Worm (Caenorhabditis elegans): ENCODE data around the gene sad-1.

The sad-1 gene

DNA sequence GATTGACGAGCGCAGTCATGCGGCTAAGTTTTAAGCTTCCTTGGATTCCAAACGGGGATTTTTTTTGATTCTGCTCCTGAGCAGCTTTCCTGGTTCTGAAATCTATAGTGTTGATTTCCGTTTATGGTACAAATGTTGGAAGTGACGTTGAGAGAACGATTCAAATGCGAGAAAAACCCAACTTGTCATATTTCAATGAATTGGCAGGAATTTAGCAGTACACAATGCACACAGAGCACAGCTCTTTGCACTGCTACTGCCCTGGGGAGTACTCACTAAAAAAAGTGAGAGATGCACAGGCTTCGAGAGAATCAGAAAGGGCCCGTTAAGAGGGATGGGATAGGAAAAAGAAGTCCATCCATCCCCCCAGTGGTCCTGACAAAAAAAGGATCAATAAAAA, at the start of gene sad-1:
TSS of gene sad-1 (minus strand) at position 101 of the 400 bp plus-strand sequence.
- TF ChIP-seq ceh-13 (GFP tag; optimal IDR thresholded peaks at IDR 0.05) = no peak
- TF ChIP-seq tra-4 (tag; optimal IDR thresholded peaks at IDR 0.05) = no peak
- TF ChIP-seq flt-1 (GFP tag; IDR thresholded peaks at IDR 0.05) = no peak
- no peak for TF ChIP-seq ets-7 (tag; optimal IDR thresholded peaks at IDR 0.05)
- TF ChIP-seq B0310.2 (tag; optimal IDR thresholded peaks at IDR 0.05) = no peak
- no peak for TF ChIP-seq F13C5.2 (tag; optimal IDR thresholded peaks at IDR 0.05)
- no peak for TF ChIP-seq scrt-1 (GFP tag; IDR thresholded peaks at IDR 0.05)
- TF ChIP-seq tbx-11 (GFP tag; IDR thresholded peaks at IDR 0.05) = no peak
- no peak for TF ChIP-seq hmbx-1 (tag; optimal IDR thresholded peaks at IDR 0.05)
- no peak for TF ChIP-seq sea-1 (GFP tag; conservative IDR thresholded peaks at IDR 0.05)
- TF ChIP-seq aly-1 (tag; optimal IDR thresholded peaks at IDR 0.05) = no peak
- no peak for TF ChIP-seq ceh-36 (tag; optimal IDR thresholded peaks at IDR 0.05)

DNA sequence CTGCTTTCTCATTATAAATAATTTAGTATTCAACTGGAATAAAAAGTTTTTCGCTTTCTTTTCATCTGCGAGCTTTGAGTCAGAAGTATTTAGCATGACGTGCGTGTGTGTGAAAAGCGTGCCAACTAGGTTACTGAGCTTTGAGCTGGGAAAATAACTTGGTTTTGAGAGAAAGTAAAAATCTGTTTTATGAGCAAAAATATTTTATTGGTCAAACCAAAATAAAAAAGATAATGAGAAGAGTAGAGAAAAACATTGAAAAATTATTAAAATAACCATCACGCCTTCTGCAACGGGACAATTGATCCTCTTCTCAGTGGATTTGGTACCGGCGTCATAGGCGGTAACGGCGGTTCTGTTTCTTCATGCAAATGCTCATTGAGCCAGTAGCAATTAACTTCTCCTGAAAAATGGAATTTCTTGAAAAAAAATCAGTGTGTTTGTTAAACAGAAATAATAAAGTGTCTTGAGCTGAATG, 44.1 kb upstream of the sad-1 start:
- TF ChIP-seq aly-1 (tag; optimal IDR thresholded peaks at IDR 0.05) (no peak), scrt-1 (GFP tag; IDR thresholded peaks at IDR 0.05) (no peak), hmbx-1 (tag; optimal IDR thresholded peaks at IDR 0.05) (no peak), F13C5.2 (tag; optimal IDR thresholded peaks at IDR 0.05) (no peak), hnd-1 (tag; optimal IDR thresholded peaks at IDR 0.05) (no peak), tbx-37 (GFP tag; conservative IDR thresholded peaks at IDR 0.05) (no peak), ceh-36 (tag; optimal IDR thresholded peaks at IDR 0.05) (no peak), tbx-11 (GFP tag; IDR thresholded peaks at IDR 0.05) (no peak), ets-7 (tag; optimal IDR thresholded peaks at IDR 0.05) (no peak)

DNA sequence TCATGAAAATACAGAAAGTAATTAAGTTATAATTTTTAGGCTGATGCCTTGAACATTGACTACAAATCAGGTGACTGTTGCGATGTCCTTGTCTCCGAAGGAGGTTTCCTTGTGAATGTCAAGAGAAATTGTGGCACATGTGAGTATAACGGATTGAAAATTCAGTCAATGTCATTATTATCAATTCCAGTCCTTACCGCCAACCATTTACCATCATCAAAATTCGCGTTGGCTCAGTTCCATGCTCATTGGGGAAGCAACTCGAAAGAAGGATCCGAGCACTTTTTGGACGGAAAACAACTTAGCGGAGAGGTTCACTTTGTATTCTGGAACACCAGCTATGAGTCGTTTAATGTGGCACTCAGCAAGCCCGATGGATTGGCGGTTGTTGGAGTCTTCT, 42.9 kb upstream of the sad-1 start:
- TF ChIP-seq tbx-11 (GFP tag; IDR thresholded peaks at IDR 0.05) (no peak), sea-1 (GFP tag; conservative IDR thresholded peaks at IDR 0.05) (no peak), hnd-1 (tag; optimal IDR thresholded peaks at IDR 0.05) (no peak), F13C5.2 (tag; optimal IDR thresholded peaks at IDR 0.05) (no peak), pes-1 (GFP tag; IDR thresholded peaks at IDR 0.05) (no peak), tbx-37 (GFP tag; conservative IDR thresholded peaks at IDR 0.05) (no peak), ceh-13 (GFP tag; optimal IDR thresholded peaks at IDR 0.05) (no peak), ama-1 (optimal IDR thresholded peaks at IDR 0.05) (no peak), flt-1 (GFP tag; IDR thresholded peaks at IDR 0.05) (no peak), hmbx-1 (tag; optimal IDR thresholded peaks at IDR 0.05) (no peak), hmg-4 (GFP tag; optimal IDR thresholded peaks at IDR 0.05) (no peak), ets-7 (tag; optimal IDR thresholded peaks at IDR 0.05) (no peak), ceh-36 (tag; optimal IDR thresholded peaks at IDR 0.05) (no peak), tra-4 (tag; optimal IDR thresholded peaks at IDR 0.05) (no peak), B0310.2 (tag; optimal IDR thresholded peaks at IDR 0.05) (no peak), scrt-1 (GFP tag; IDR thresholded peaks at IDR 0.05) (no peak), aly-1 (tag; optimal IDR thresholded peaks at IDR 0.05) (no peak)

DNA sequence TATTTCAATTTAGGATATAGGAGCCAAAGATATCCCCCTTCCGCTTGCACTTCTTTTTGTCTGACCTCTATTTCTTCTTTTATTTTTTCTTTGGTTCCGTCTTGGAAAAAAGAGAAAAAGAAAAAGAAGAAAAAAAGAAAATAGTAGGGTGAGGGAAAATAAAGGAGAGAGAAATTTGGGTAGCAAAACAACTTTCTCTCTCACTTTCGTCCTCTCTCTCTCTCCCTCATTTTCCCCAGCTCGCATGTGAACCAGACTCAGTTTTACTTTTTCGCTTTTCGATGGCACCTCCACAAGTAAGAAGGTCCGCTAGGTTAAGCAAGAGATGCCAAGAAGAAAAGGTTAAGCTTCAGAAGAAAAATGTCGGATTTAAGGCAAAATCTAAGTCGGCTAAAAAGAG, 42.3 kb upstream of the sad-1 start:
- TF ChIP-seq tbx-37 (GFP tag; conservative IDR thresholded peaks at IDR 0.05) (no peak), ceh-36 (tag; optimal IDR thresholded peaks at IDR 0.05) (no peak), F13C5.2 (tag; optimal IDR thresholded peaks at IDR 0.05) (no peak), tra-4 (tag; optimal IDR thresholded peaks at IDR 0.05) (no peak), ets-7 (tag; optimal IDR thresholded peaks at IDR 0.05) (no peak), B0310.2 (tag; optimal IDR thresholded peaks at IDR 0.05) (no peak), hmbx-1 (tag; optimal IDR thresholded peaks at IDR 0.05) (no peak), aly-1 (tag; optimal IDR thresholded peaks at IDR 0.05) (no peak), hnd-1 (tag; optimal IDR thresholded peaks at IDR 0.05) (no peak), flt-1 (GFP tag; IDR thresholded peaks at IDR 0.05) (no peak), hmg-4 (GFP tag; optimal IDR thresholded peaks at IDR 0.05) (no peak)

DNA sequence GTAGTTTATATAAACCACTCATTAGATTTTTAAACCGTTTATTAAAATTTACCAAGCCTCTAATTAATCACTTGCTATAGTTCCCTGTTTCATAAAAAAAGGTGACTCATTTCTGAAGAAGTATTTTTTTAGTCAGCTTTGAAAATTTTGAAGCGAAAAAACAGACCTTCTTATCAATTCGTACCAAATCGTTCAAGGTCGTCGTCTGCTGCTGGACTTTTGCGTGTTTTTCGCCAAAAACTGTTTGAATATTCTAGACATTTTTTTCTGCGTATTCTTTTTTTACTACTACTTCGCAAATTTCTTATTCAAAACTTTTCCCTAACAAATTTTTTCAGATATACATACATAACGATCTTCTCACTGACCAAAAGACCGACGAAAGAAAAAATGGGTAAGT, 41.8 kb upstream of the sad-1 start, which contains the start of gene cah-4:
TSS of gene cah-4 (plus strand) at position 339 of the 400 bp plus-strand sequence.
- TF ChIP-seq scrt-1 (GFP tag; IDR thresholded peaks at IDR 0.05) (no peak), flt-1 (GFP tag; IDR thresholded peaks at IDR 0.05) (no peak), ets-7 (tag; optimal IDR thresholded peaks at IDR 0.05) (no peak), B0310.2 (tag; optimal IDR thresholded peaks at IDR 0.05) (no peak), tbx-37 (GFP tag; conservative IDR thresholded peaks at IDR 0.05) (no peak), tra-4 (tag; optimal IDR thresholded peaks at IDR 0.05) (no peak), hnd-1 (tag; optimal IDR thresholded peaks at IDR 0.05) (no peak), sea-1 (GFP tag; conservative IDR thresholded peaks at IDR 0.05) (no peak), pes-1 (GFP tag; IDR thresholded peaks at IDR 0.05) (no peak), ceh-36 (tag; optimal IDR thresholded peaks at IDR 0.05) (no peak), ceh-13 (GFP tag; optimal IDR thresholded peaks at IDR 0.05) (no peak), F13C5.2 (tag; optimal IDR thresholded peaks at IDR 0.05) (no peak)

DNA sequence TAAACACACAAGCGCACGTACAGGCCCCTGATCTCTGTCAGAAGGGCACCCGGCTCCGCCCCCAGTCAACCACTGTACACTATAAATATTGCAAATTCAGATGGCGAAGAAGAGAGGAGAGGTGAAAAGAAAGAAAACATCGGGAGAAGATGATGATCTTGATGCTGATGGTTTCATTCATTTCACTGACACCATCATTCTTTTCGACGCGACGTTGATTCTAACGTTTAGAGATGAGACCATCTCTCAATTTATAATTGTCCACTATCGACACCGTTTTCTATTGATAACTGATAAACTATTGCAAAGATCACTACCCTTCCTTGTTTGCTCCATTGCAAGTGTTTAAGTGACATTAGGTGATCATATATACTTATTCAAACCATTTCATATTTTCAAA, 40.9 kb upstream of the sad-1 start:
- no peak for TF ChIP-seq scrt-1 (GFP tag; IDR thresholded peaks at IDR 0.05)
- TF ChIP-seq hmg-4 (GFP tag; optimal IDR thresholded peaks at IDR 0.05) = no peak

DNA sequence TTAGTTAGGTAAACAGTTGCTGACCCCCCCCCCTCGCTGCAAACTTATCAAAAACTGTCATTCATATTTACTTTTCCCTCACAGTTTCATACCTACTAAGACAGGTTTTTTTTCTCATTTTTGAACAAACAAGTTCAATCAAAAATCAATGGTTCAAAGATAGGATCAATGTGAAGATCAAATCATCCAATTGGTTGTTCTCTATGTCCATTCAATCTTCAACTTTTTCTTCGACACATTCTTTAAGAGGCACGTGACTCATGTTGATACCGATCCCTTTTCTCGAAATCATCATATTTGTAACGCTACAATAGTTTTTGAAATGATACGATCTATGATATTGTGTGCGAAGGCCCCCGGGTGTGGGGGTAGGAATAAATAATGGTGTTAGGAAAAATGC, 39.2 kb upstream of the sad-1 start:
- TF ChIP-seq pes-1 (GFP tag; IDR thresholded peaks at IDR 0.05) (no peak), tra-4 (tag; optimal IDR thresholded peaks at IDR 0.05) (no peak), B0310.2 (tag; optimal IDR thresholded peaks at IDR 0.05) (no peak), tbx-37 (GFP tag; conservative IDR thresholded peaks at IDR 0.05) (no peak), scrt-1 (GFP tag; IDR thresholded peaks at IDR 0.05) (no peak), ets-7 (tag; optimal IDR thresholded peaks at IDR 0.05) (no peak), aly-1 (tag; optimal IDR thresholded peaks at IDR 0.05) (no peak), sea-1 (GFP tag; conservative IDR thresholded peaks at IDR 0.05) (no peak), F13C5.2 (tag; optimal IDR thresholded peaks at IDR 0.05) (no peak), hmg-4 (GFP tag; optimal IDR thresholded peaks at IDR 0.05) (no peak), hmbx-1 (tag; optimal IDR thresholded peaks at IDR 0.05) (no peak), flt-1 (GFP tag; IDR thresholded peaks at IDR 0.05) (no peak), ama-1 (optimal IDR thresholded peaks at IDR 0.05) (no peak), ceh-13 (GFP tag; optimal IDR thresholded peaks at IDR 0.05) (no peak), tbx-11 (GFP tag; IDR thresholded peaks at IDR 0.05) (no peak), ceh-36 (tag; optimal IDR thresholded peaks at IDR 0.05) (no peak), hnd-1 (tag; optimal IDR thresholded peaks at IDR 0.05) (no peak)

DNA sequence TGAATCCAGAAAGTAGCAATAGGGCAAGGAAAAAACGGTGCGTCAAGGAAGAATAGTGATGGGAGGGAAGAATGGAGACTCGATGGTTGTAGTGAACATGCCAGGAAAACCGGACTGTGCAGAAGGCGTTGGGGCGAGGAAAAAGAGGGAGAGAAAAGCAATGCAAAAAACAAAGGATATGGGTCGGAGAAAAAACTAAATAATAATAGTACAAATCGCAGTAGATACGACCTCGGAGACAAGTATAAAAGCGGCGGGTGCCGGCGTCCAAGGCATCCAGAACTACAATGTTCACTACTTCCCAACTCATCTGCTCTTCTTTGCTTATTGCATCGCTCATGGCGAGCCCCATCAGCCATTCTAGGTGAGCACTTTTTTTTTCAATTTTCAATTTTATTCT, 36.3 kb upstream of the sad-1 start, which contains the start of gene R01E6.5:
TSS of gene R01E6.5 (plus strand) at position 301 of the 400 bp plus-strand sequence.
- TF ChIP-seq tbx-37 (GFP tag; conservative IDR thresholded peaks at IDR 0.05) = no peak
- no peak for TF ChIP-seq ama-1 (optimal IDR thresholded peaks at IDR 0.05)
- TF ChIP-seq flt-1 (GFP tag; IDR thresholded peaks at IDR 0.05) = no peak
- no peak for TF ChIP-seq hnd-1 (tag; optimal IDR thresholded peaks at IDR 0.05)
- TF ChIP-seq hmg-4 (GFP tag; optimal IDR thresholded peaks at IDR 0.05) = no peak
- TF ChIP-seq pes-1 (GFP tag; IDR thresholded peaks at IDR 0.05) = no peak
- TF ChIP-seq tra-4 (tag; optimal IDR thresholded peaks at IDR 0.05) = no peak
- no peak for TF ChIP-seq F13C5.2 (tag; optimal IDR thresholded peaks at IDR 0.05)
- TF ChIP-seq ceh-36 (tag; optimal IDR thresholded peaks at IDR 0.05) = no peak
- TF ChIP-seq hmbx-1 (tag; optimal IDR thresholded peaks at IDR 0.05) = no peak
- no peak for TF ChIP-seq ceh-13 (GFP tag; optimal IDR thresholded peaks at IDR 0.05)
- TF ChIP-seq sea-1 (GFP tag; conservative IDR thresholded peaks at IDR 0.05) = no peak
